Worm (Caenorhabditis elegans): ENCODE results near the gene elpc-4.

The elpc-4 gene

DNA sequence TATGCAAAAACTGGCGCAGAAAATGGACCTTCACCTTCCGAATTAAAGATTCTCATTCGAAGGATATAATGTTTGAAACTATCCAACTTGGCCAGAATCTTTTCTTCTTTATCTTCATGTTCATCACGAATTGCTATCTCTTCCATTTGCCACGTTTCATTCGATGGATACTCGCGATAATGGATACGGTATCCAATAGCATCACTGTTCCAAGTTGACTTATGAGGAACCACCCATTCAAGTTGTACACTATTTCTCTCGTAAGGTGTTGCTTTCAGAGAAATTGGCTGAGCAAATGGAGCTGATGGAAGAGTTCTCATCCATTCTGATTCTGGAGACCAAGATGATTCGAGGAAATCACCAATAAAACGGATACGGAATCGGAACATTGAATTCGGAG is 22.1 kb upstream of the elpc-4 start:
- TF ChIP-seq daf-19 (GFP tag; conservative IDR thresholded peaks at IDR 0.05) = no peak
- TF ChIP-seq unc-62 (GFP tag; optimal IDR thresholded peaks at IDR 0.05 in 1 of 2) = peak in 1 of 2 experiments; percentile 69
- no peak for TF ChIP-seq unc-62 (tag; optimal IDR thresholded peaks at IDR 0.05)

DNA sequence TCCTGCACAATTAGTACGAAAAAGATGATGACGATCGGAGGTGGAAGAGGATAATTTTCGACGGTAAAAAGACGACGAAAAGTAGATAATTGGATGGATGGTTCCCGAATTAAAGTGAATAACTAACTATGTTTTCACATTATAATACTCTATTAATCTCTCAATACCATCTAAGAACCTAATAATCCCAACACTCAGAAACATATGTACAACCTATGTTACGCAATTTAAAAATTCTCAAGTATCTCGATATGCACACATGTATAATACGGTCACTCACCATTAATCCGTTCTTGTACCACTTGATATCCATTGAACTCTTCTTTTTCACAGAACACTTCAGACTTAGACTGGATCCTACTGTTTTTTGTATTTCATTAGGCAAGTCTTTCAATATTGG is 16.0 kb upstream of the elpc-4 start:
- TF ChIP-seq tra-1 (GFP tag; IDR thresholded peaks at IDR 0.05) (no peak), aha-1 (tag) (peak; percentile 21)

DNA sequence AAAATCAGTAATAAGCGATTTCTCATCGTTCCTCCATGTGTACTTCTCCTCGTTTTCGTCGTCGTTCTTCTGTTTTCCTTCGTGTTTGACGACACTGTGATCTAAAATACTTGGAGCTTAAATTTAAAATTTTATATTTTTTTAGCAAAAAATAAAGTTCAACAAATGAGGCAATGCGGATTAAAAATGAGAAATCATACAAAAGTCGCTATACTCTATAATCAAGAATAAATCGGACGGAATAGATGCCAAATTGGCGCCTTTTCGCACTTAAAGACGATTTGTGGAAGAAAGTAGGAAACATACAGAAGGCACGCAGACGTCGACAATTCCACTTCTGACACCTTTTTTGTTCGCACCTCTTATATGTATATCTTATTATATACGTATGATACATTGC is 12.8 kb upstream of the elpc-4 start, which contains the start of gene rig-4:
Gene rig-4, minus strand, starts transcription at position 101 of the 400 bp plus-strand sequence.
- no peak for TF ChIP-seq mep-1 (tag; optimal IDR thresholded peaks at IDR 0.05)
- TF ChIP-seq lsy-2 (tag; optimal IDR thresholded peaks at IDR 0.05) = no peak
- TF ChIP-seq ama-1 (optimal IDR thresholded peaks at IDR 0.05) = no peak
- no peak for TF ChIP-seq lin-15B (tag; optimal IDR thresholded peaks at IDR 0.05)
- TF ChIP-seq ceh-28 (tag; optimal IDR thresholded peaks at IDR 0.05) = no peak
- no peak for TF ChIP-seq Y75B8A.6 (GFP tag; IDR thresholded peaks at IDR 0.05)
- TF ChIP-seq lim-7 (GFP tag; IDR thresholded peaks at IDR 0.05) = no peak
- no peak for TF ChIP-seq nhr-6 (tag; optimal IDR thresholded peaks at IDR 0.05)
- TF ChIP-seq lin-1 (GFP tag; IDR thresholded peaks at IDR 0.05) = no peak
- no peak for TF ChIP-seq F49E8.2 (tag; optimal IDR thresholded peaks at IDR 0.05; ENCODE audit: borderline replicate concordance)
- no peak for TF ChIP-seq ceh-62 (tag; optimal IDR thresholded peaks at IDR 0.05)
- TF ChIP-seq nhr-42 (GFP tag; IDR thresholded peaks at IDR 0.05) = no peak
- no peak for TF ChIP-seq hmg-1.1 (GFP tag; IDR thresholded peaks at IDR 0.05)
- TF ChIP-seq ceh-44 (GFP tag; IDR thresholded peaks at IDR 0.05) = no peak
- TF ChIP-seq lin-39 (tag; optimal IDR thresholded peaks at IDR 0.05) = no peak
- no peak for TF ChIP-seq ceh-32 (tag; optimal IDR thresholded peaks at IDR 0.05; ENCODE audit: poor library complexity)
- TF ChIP-seq daf-19 (GFP tag; conservative IDR thresholded peaks at IDR 0.05) = no peak
- no peak for TF ChIP-seq daf-8 (GFP tag; IDR thresholded peaks at IDR 0.05)
- no peak for TF ChIP-seq tra-1 (GFP tag; IDR thresholded peaks at IDR 0.05)
- no peak for TF ChIP-seq R02D3.7 (tag; optimal IDR thresholded peaks at IDR 0.05)

DNA sequence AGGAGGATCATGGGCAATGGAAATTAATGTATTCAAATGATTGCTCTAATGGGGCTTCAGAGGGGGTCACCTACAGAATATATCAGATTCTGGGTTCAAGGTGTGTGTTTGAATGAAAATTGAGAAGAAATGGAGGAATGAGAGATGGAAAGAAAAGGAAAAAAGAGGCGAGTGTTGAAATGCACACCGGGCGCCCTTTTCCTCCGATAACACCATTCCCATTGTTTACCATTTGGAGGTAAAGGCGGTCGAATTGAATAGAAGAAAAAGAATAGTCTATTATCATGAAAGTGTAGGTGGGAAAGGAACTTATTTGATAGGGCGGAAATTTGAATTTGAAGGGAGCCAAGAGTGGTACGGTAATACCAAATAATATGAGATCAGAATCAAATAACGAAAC is 11.4 kb upstream of the elpc-4 start:
- TF ChIP-seq vab-7 (GFP tag; IDR thresholded peaks at IDR 0.05) (no peak), zfp-2 (tag; optimal IDR thresholded peaks at IDR 0.05) (no peak), hlh-11 (tag; optimal IDR thresholded peaks at IDR 0.05) (peak; percentile 29), nhr-28 (tag; optimal IDR thresholded peaks at IDR 0.05) (peak; percentile 24), pqm-1 (tag; optimal IDR thresholded peaks at IDR 0.05) (peak; percentile 64), duxl-1 (tag; optimal IDR thresholded peaks at IDR 0.05; ENCODE audit: poor library complexity) (no peak), daf-16 (GFP tag; optimal IDR thresholded peaks at IDR 0.05) (no peak), daf-16 (tag; optimal IDR thresholded peaks at IDR 0.05) (peak; percentile 64), gei-8 (GFP tag; optimal IDR thresholded peaks at IDR 0.05) (no peak), nhr-77 (tag; optimal IDR thresholded peaks at IDR 0.05) (no peak), unc-39 (tag; optimal IDR thresholded peaks at IDR 0.05) (no peak), nhr-102 (tag; optimal IDR thresholded peaks at IDR 0.05) (no peak), dve-1 (tag; optimal IDR thresholded peaks at IDR 0.05; ENCODE audit: insufficient read depth) (peak; percentile 39), mdl-1 (tag; optimal IDR thresholded peaks at IDR 0.05) (no peak), nhr-41 (GFP tag; IDR thresholded peaks at IDR 0.05) (no peak), lin-29 (GFP tag; IDR thresholded peaks at IDR 0.05) (no peak), madf-9 (GFP tag; conservative IDR thresholded peaks at IDR 0.05) (no peak)

All from whole organism, L4 larva.